Fruit fly (Drosophila melanogaster) whole organism, prepupa: ENCODE measurements around the gene CG42544.

ENCODE experiments used
- Blimp-1 ChIP-seq: fragments of 200-800 bp; sonication (Bioruptor generic); optimal IDR thresholded peaks from 3 replicates; lab custom pipeline; 2017; ENCODE audit warnings: missing biosample characterization, missing genetic modification characterization, mild to moderate bottlenecking, moderate library complexity, missing genetic modification reagents
- CG10631 ChIP-seq: fragments of 200-800 bp; sonication (Bioruptor generic); optimal IDR thresholded peaks from 2 replicates; lab custom pipeline; 2016; ENCODE audit warnings: missing biosample characterization, missing genetic modification characterization
- CG15336 ChIP-seq: fragments of 200-800 bp; sonication (Bioruptor generic); IDR thresholded peaks from 2 replicates; pipeline ENCODE4 v1.3.6; 2022; ENCODE audit warnings: missing biosample characterization, missing genetic modification characterization
- CG1621 ChIP-seq: fragments of 200-800 bp; sonication (Bioruptor generic); optimal IDR thresholded peaks from 3 replicates; lab custom pipeline; 2018; ENCODE audit warnings: missing biosample characterization, mild to moderate bottlenecking, missing genetic modification characterization
- CG3032 ChIP-seq: fragments of 200-800 bp; optimal IDR thresholded peaks from 2 replicates; lab custom pipeline; 2019; ENCODE audit warnings: missing biosample characterization, mild to moderate bottlenecking, missing genetic modification characterization, moderate library complexity
- CG31627 ChIP-seq: fragments of 200-800 bp; sonication (Bioruptor generic); optimal IDR thresholded peaks from 3 replicates; lab custom pipeline; 2016; ENCODE audit warnings: missing biosample characterization, missing genetic modification characterization
- CG34406 ChIP-seq: fragments of 200-800 bp; sonication (Bioruptor generic); optimal IDR thresholded peaks from 3 replicates; lab custom pipeline; 2016; ENCODE audit warnings: missing biosample characterization, missing genetic modification characterization
- CG4318 ChIP-seq: fragments of 200-800 bp; sonication (Bioruptor generic); optimal IDR thresholded peaks from 3 replicates; lab custom pipeline; 2017; ENCODE audit warnings: missing biosample characterization, mild to moderate bottlenecking, missing genetic modification characterization
- CG6276 ChIP-seq: fragments of 200-800 bp; sonication (Bioruptor generic); optimal IDR thresholded peaks from 2 replicates; lab custom pipeline; 2017; ENCODE audit warnings: missing biosample characterization, mild to moderate bottlenecking, missing genetic modification characterization
- CG6854 ChIP-seq: fragments of 200-800 bp; sonication (Bioruptor generic); optimal IDR thresholded peaks from 2 replicates; lab custom pipeline; 2017; ENCODE audit warnings: missing biosample characterization, mild to moderate bottlenecking, missing genetic modification characterization
- CG7368 ChIP-seq: fragments of 200-800 bp; sonication (Bioruptor generic); optimal IDR thresholded peaks from 3 replicates; lab custom pipeline; 2016; ENCODE audit warnings: missing biosample characterization, missing genetic modification characterization
- CG8119 ChIP-seq: fragments of 200-800 bp; sonication (Bioruptor generic); IDR thresholded peaks from 3 replicates; pipeline ENCODE4 v1.3.6; 2022; ENCODE audit warnings: missing biosample characterization, missing genetic modification characterization
- CG8319 ChIP-seq: fragments of 200-800 bp; sonication (Bioruptor generic); optimal IDR thresholded peaks from 3 replicates; lab custom pipeline; 2016; ENCODE audit warnings: missing biosample characterization, missing genetic modification characterization
- CG8632 ChIP-seq: fragments of 200-800 bp; sonication (Bioruptor generic); optimal IDR thresholded peaks from 3 replicates; lab custom pipeline; 2016; ENCODE audit warnings: missing biosample characterization, missing genetic modification characterization
- CG9139 ChIP-seq: fragments of 200-800 bp; sonication (Bioruptor generic); optimal IDR thresholded peaks from 3 replicates; lab custom pipeline; 2017; ENCODE audit warnings: missing biosample characterization, mild to moderate bottlenecking, missing genetic modification characterization
- Eip75B ChIP-seq: fragments of 200-800 bp; sonication (Bioruptor generic); optimal IDR thresholded peaks from 3 replicates; lab custom pipeline; 2016; ENCODE audit warnings: missing biosample characterization, missing genetic modification characterization
- Eip78C ChIP-seq: fragments of 200-800 bp; sonication (Bioruptor generic); peaks from one replicate; lab custom pipeline; 2016; ENCODE audit warnings: missing biosample characterization, missing genetic modification characterization
- Ets21C ChIP-seq: fragments of 200-800 bp; sonication (Bioruptor generic); optimal IDR thresholded peaks from 3 replicates; lab custom pipeline; 2016; ENCODE audit warnings: missing biosample characterization, missing genetic modification characterization
- Ets96B ChIP-seq: fragments of 200-800 bp; optimal IDR thresholded peaks from 2 replicates; lab custom pipeline; 2019; ENCODE audit warnings: missing biosample characterization, mild to moderate bottlenecking, missing genetic modification characterization, moderate library complexity
- Gug ChIP-seq: fragments of 200-800 bp; sonication (Bioruptor generic); IDR thresholded peaks from 2 replicates; pipeline ENCODE4 v1.3.6; 2022; ENCODE audit warnings: missing biosample characterization, missing genetic modification characterization
- Hr38 ChIP-seq: sonication (Bioruptor generic); optimal IDR thresholded peaks from 2 replicates; lab custom pipeline; 2016; ENCODE audit warnings: missing biosample characterization, missing genetic modification characterization
- Hr39 ChIP-seq: fragments of 200-800 bp; sonication (Bioruptor generic); optimal IDR thresholded peaks from 2 replicates; lab custom pipeline; 2016; ENCODE audit warnings: missing biosample characterization, missing genetic modification characterization
- Hr4 ChIP-seq: fragments of 200-800 bp; sonication (Bioruptor generic); optimal IDR thresholded peaks from 3 replicates; lab custom pipeline; 2016; ENCODE audit warnings: missing biosample characterization, missing genetic modification characterization
- Lpt ChIP-seq: fragments of 200-800 bp; sonication (Bioruptor generic); optimal IDR thresholded peaks from 3 replicates; lab custom pipeline; 2016; ENCODE audit warnings: missing biosample characterization, missing genetic modification characterization
- Smox ChIP-seq: fragments of 200-800 bp; sonication (Bioruptor generic); optimal IDR thresholded peaks from 3 replicates; lab custom pipeline; 2016; ENCODE audit warnings: missing biosample characterization, missing genetic modification characterization
- Sox102F ChIP-seq: fragments of 200-800 bp; sonication (Bioruptor generic); optimal IDR thresholded peaks from 2 replicates; lab custom pipeline; 2016; ENCODE audit warnings: missing biosample characterization, mild to moderate bottlenecking, missing genetic modification characterization
- achi ChIP-seq: fragments of 200-800 bp; sonication (Bioruptor generic); optimal IDR thresholded peaks from 3 replicates; lab custom pipeline; 2016; ENCODE audit warnings: missing biosample characterization, missing genetic modification characterization
- acj6 ChIP-seq: fragments of 200-800 bp; sonication (Bioruptor generic); optimal IDR thresholded peaks from 3 replicates; lab custom pipeline; 2016; ENCODE audit warnings: missing biosample characterization, missing genetic modification characterization
- cyc ChIP-seq: fragments of 200-800 bp; sonication (Bioruptor generic); optimal IDR thresholded peaks from 3 replicates; lab custom pipeline; 2016; ENCODE audit warnings: missing biosample characterization, missing genetic modification characterization
- dac ChIP-seq: fragments of 200-800 bp; sonication (Bioruptor generic); optimal IDR thresholded peaks from 2 replicates; lab custom pipeline; 2017; ENCODE audit warnings: missing biosample characterization, mild to moderate bottlenecking, missing genetic modification characterization
- dsx ChIP-seq: fragments of 200-800 bp; optimal IDR thresholded peaks from 3 replicates; lab custom pipeline; 2019; ENCODE audit warnings: missing biosample characterization, mild to moderate bottlenecking, missing genetic modification characterization, moderate library complexity; ENCODE audit not compliant: poor library complexity, severe bottlenecking
- eg ChIP-seq: fragments of 200-800 bp; sonication (Bioruptor generic); IDR thresholded peaks from 3 replicates; pipeline ENCODE4 v1.3.6; 2022; ENCODE audit warnings: missing biosample characterization, missing genetic modification characterization
- fd59A ChIP-seq: fragments of 200-800 bp; sonication (Bioruptor generic); optimal IDR thresholded peaks from 2 replicates; lab custom pipeline; 2017; ENCODE audit warnings: missing biosample characterization, mild to moderate bottlenecking, missing genetic modification characterization, missing genetic modification reagents
- fd85E ChIP-seq: fragments of 200-800 bp; sonication (Bioruptor generic); optimal IDR thresholded peaks from 3 replicates; lab custom pipeline; 2016; ENCODE audit warnings: missing biosample characterization, missing genetic modification characterization
- lz ChIP-seq: fragments of 200-800 bp; sonication (Bioruptor generic); optimal IDR thresholded peaks from 3 replicates; lab custom pipeline; 2016; ENCODE audit warnings: missing biosample characterization, missing genetic modification characterization
- net ChIP-seq: fragments of 200-800 bp; sonication (Bioruptor generic); optimal IDR thresholded peaks from 3 replicates; lab custom pipeline; 2016; ENCODE audit warnings: missing biosample characterization, missing genetic modification characterization
- pdm3 ChIP-seq: fragments of 200-800 bp; sonication (Bioruptor generic); optimal IDR thresholded peaks from 3 replicates; lab custom pipeline; 2016; ENCODE audit warnings: missing biosample characterization, missing genetic modification characterization
- salr ChIP-seq, 2 experiments: fragments of 200-800 bp; sonication (Bioruptor generic); optimal IDR thresholded peaks; 3 replicates each; lab custom pipeline; 2016 to 2018; ENCODE audit warnings: missing biosample characterization in 2 of 2, missing genetic modification characterization in 2 of 2, mild to moderate bottlenecking in 1 of 2
- ss ChIP-seq, 2 experiments: fragments of 200-800 bp; sonication (Bioruptor generic); optimal IDR thresholded peaks; 2 replicates in 1 of 2; 3 replicates in 1 of 2; lab custom pipeline; 2017 to 2018; ENCODE audit warnings: mild to moderate bottlenecking in 2 of 2, missing biosample characterization in 2 of 2, missing genetic modification characterization in 2 of 2, moderate library complexity in 1 of 2
- svp ChIP-seq: fragments of 200-800 bp; sonication (Bioruptor generic); peaks from one replicate; lab custom pipeline; 2016; ENCODE audit warnings: missing biosample characterization, missing genetic modification characterization
- vri ChIP-seq: fragments of 200-800 bp; sonication (Bioruptor generic); optimal IDR thresholded peaks from 3 replicates; lab custom pipeline; 2016; ENCODE audit warnings: missing biosample characterization, mild to moderate bottlenecking, missing genetic modification characterization

CG42544 gene

DNA sequence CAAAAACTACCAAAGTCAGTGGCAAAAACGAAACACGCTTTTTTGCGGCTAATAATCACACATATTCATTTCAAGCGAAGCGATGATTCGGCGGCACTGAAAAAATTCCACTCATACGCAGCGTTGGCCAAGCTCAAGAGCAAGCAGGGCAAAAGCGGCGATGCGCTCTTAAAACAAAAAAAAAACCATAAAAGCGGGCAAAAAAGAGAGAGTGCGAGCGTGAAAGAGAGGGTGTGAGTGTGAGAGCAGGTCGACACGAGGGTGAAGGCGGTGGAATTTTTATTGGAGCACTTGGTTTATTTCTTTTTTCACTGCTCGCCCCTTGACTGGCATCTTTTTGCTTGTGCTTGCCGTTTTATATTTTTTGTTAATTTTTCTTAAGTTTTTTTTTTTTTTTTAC lies 6.2 kb downstream of the CG42544 start:
- no peak for TF ChIP-seq CG8119 (GFP tag; lab: Robert Waterston, UW)
- TF ChIP-seq vri (GFP tag; lab: Kevin White, UChicago): peak; percentile 5
- no peak for TF ChIP-seq CG31627 (GFP tag; lab: Kevin White, UChicago)
- TF ChIP-seq pdm3 (GFP tag; lab: Kevin White, UChicago): no peak
- no peak for TF ChIP-seq fd85E
- no peak for TF ChIP-seq CG6854 (GFP tag; lab: Kevin White, UChicago)
- peak; percentile 2 for TF ChIP-seq CG34406 (GFP tag; lab: Kevin White, UChicago)
- peak; percentile 8 for TF ChIP-seq CG9139 (GFP tag; lab: Kevin White, UChicago)
- peak; percentile 56; the same call in 1 of the 3 replicates for TF ChIP-seq eg
- TF ChIP-seq net (GFP tag; lab: Kevin White, UChicago): peak; percentile 32
- TF ChIP-seq CG8319: no peak
- no peak for TF ChIP-seq CG6276 (GFP tag; lab: Kevin White, UChicago)
- TF ChIP-seq ss (GFP tag; optimal IDR thresholded peaks at IDR 0.05; lab: Kevin White, UChicago): peak in 1 of 2 experiments; percentile 48
- no peak for TF ChIP-seq dsx (GFP tag; lab: Kevin White, UChicago)
- TF ChIP-seq Blimp-1 (GFP tag; lab: Kevin White, UChicago): no peak
- TF ChIP-seq dac (GFP tag; lab: Kevin White, UChicago): peak; percentile 23
- no peak for TF ChIP-seq cyc (GFP tag; lab: Kevin White, UChicago)
- no peak for TF ChIP-seq Smox
- no peak for TF ChIP-seq CG1621 (tag; lab: Kevin White, UChicago)
- TF ChIP-seq lz (GFP tag; lab: Kevin White, UChicago): no peak

DNA sequence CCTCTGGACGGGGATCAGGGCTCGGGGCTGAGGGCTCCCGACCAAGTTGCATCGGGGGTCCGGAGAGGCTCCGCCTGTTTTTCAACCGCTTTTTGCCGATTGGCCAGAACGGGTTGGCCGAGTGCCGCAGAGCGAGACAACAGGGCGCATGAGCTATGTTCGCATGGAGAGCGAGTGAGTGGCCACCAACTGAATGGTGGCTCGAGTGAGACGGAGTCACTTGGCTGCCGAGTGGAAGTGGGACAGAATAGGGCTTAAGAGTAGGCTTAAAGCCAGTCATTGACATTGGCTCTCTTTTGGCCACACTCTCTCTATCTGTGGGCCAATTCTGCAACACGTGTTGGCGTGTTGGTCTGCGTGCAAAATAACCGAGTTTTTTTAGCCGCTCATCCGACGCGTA lies 8.6 kb downstream of the CG42544 start:
- TF ChIP-seq svp (GFP tag; lab: Kevin White, UChicago) (no peak), Eip78C (GFP tag; lab: Kevin White, UChicago) (peak; percentile 9)
- TF ChIP-seq, all 60 proteins: peak for 1

DNA sequence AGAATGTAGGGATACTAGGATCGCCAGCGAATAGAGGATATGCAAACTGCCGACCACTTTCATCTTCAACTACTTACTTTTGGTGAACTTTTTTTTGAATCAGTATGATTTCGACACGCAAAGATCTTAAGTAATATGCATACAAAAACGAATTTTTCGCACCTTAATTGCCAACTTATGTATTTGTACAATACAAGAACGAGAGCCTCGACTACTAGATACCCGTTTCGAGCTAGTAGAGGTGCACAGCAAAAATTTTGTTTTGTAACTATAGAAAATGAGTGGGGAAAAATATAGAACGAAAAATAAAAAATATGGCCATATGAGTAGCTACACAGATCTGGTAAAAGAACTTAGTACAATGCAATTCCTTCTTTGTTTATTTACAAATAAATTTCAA lies 12.7 kb downstream of the CG42544 start, which contains the start of gene CG10029:
Gene CG10029 (minus strand): TSS at position 101 of the 400 bp plus-strand sequence.
- TF ChIP-seq Ets96B (tag; lab: Kevin White, UChicago): no peak
- no peak for TF ChIP-seq Smox
- no peak for TF ChIP-seq fd85E
- no peak for TF ChIP-seq dac (GFP tag; lab: Kevin White, UChicago)
- TF ChIP-seq, all 60 proteins: peak for 0

DNA sequence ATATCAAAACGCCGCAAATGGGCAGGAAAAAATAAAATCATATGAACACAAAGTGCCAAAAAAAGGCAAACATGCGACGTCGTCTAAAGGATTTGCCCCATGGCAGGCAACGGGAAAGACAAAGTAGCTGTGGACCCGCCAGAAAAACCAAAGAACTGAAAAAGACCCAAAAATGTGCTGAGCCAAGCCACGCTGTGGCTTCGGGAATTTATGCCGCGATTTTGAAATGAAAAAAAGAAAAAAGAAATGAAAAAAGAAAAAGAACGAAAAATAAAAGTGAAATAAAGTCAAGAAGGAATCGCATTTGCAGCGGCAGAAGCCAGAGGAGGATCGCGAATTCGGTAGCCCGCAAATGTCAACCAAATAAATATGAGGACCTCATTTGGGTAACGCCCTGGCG lies 18.2 kb downstream of the CG42544 start:
- TF ChIP-seq eg (no peak), vri (GFP tag; lab: Kevin White, UChicago) (peak; percentile 79), CG6854 (GFP tag; lab: Kevin White, UChicago) (peak; percentile 70), dac (GFP tag; lab: Kevin White, UChicago) (no peak), Blimp-1 (GFP tag; lab: Kevin White, UChicago) (peak; percentile 8), Sox102F (GFP tag; lab: Kevin White, UChicago) (peak; percentile 35)

DNA sequence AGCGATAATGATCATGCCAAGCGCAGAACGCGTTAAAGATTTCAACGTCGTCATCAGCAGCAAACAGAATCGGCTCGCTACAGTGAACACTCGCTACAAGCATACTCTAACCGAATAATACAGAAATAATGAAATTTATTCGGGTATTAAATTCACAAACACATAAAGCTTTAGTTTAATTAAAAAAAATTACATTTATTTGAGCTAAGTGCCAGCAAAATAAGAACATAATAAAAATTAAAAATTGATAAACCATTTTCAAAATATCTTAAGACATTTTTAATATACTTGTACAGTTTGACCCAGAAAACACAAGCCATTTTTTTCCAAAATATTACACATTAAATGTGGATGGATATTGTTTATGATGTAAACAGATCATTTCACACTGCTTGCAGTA lies 21.8 kb downstream of the CG42544 start:
- TF ChIP-seq salr (GFP tag; optimal IDR thresholded peaks at IDR 0.05; lab: Kevin White, UChicago) (peak in 1 of 2 experiments; percentile 25), Ets21C (GFP tag; lab: Kevin White, UChicago) (no peak), CG4318 (GFP tag; lab: Kevin White, UChicago) (peak; percentile 9), CG10631 (GFP tag; lab: Kevin White, UChicago) (peak; percentile 39), acj6 (GFP tag; lab: Kevin White, UChicago) (peak; percentile 36), Hr39 (GFP tag; lab: Kevin White, UChicago) (peak; percentile 45), CG8319 (no peak), svp (GFP tag; lab: Kevin White, UChicago) (peak; percentile 83), eg (no peak), Eip78C (GFP tag; lab: Kevin White, UChicago) (peak; percentile 86), CG31627 (GFP tag; lab: Kevin White, UChicago) (peak; percentile 31), net (GFP tag; lab: Kevin White, UChicago) (no peak), CG6276 (GFP tag; lab: Kevin White, UChicago) (no peak), dsx (GFP tag; lab: Kevin White, UChicago) (no peak), Ets96B (tag; lab: Kevin White, UChicago) (peak; percentile 27), fd59A (GFP tag; lab: Kevin White, UChicago) (no peak), Smox (peak; percentile 45), lz (GFP tag; lab: Kevin White, UChicago) (peak; percentile 32), cyc (GFP tag; lab: Kevin White, UChicago) (peak; percentile 26), Hr38 (GFP tag; lab: Kevin White, UChicago) (no peak), CG7368 (GFP tag; lab: Kevin White, UChicago) (no peak), Lpt (GFP tag; lab: Kevin White, UChicago) (peak; percentile 13), CG3032 (tag; lab: Kevin White, UChicago) (no peak), Hr4 (GFP tag; lab: Kevin White, UChicago) (no peak), CG8632 (GFP tag; lab: Kevin White, UChicago) (no peak), CG15336 (no peak), Gug (GFP tag; lab: Robert Waterston, UW) (no peak), CG8119 (GFP tag; lab: Robert Waterston, UW) (no peak), Eip75B (GFP tag; lab: Kevin White, UChicago) (no peak), achi (GFP tag; lab: Kevin White, UChicago) (peak; percentile 32)
